ENCODE assay signal across 1 fruit fly cellular context in genomic region chrX:14237873-14238394, dm6.
A peak's percentile ranks its signal among the peaks of the same experiment; 100 is the strongest.
TF ChIP-seq lines count a peak whose summit lies in the region.

Gene Fbxl4, minus strand, starts transcription at chrX:14237923.
Gene Dus2, plus strand, starts transcription at chrX:14237988.

TF ChIP-seq in whole organism, embryonic, 481 proteins besides CTCF, POLR2A, EP300 and RAD21 (continued from another document):
- TF ChIP-seq zfh2 (GFP tag; optimal IDR thresholded peaks at IDR 0.05; lab: Kevin White, UChicago) (peak; percentile 94), gsb (GFP tag; IDR thresholded peaks at IDR 0.05; lab: Robert Waterston, UW) (peak; percentile 80), scrt (GFP tag; optimal IDR thresholded peaks at IDR 0.05; lab: Kevin White, UChicago) (peak; percentile 89), ind (GFP tag; optimal IDR thresholded peaks at IDR 0.05; lab: Kevin White, UChicago) (peak; percentile 94), Dref (GFP tag; IDR thresholded peaks at IDR 0.05; lab: Robert Waterston, UW) (peak; percentile 52), CHES-1-like (GFP tag; optimal IDR thresholded peaks at IDR 0.05; lab: Kevin White, UChicago) (peak; percentile 89), CG11723 (GFP tag; optimal IDR thresholded peaks at IDR 0.05; lab: Kevin White, UChicago) (peak; percentile 89), CG12104 (GFP tag; optimal IDR thresholded peaks at IDR 0.05; lab: Kevin White, UChicago) (peak; percentile 91), Fer1 (GFP tag; optimal IDR thresholded peaks at IDR 0.05; lab: Kevin White, UChicago) (peak; percentile 88), Neu2 (GFP tag; optimal IDR thresholded peaks at IDR 0.05; lab: Kevin White, UChicago; ENCODE audit: borderline replicate concordance) (peak; percentile 38), CG9817 (tag; optimal IDR thresholded peaks at IDR 0.05; lab: Kevin White, UChicago) (peak; percentile 91), CG1792 (GFP tag; optimal IDR thresholded peaks at IDR 0.05; lab: Kevin White, UChicago) (peak; percentile 99), fru (optimal IDR thresholded peaks at IDR 0.05; lab: Kevin White, UChicago) (no peak), CG18011 (GFP tag; optimal IDR thresholded peaks at IDR 0.05; lab: Kevin White, UChicago) (peak; percentile 80), fd3F (GFP tag; optimal IDR thresholded peaks at IDR 0.05; lab: Kevin White, UChicago) (peak; percentile 85), lov (optimal IDR thresholded peaks at IDR 0.05; lab: Kevin White, UChicago) (no peak), lov (GFP tag; IDR thresholded peaks at IDR 0.05; lab: Robert Waterston, UW) (peak; percentile 89; the same call in 2 of the 3 replicates), Dp (GFP tag; optimal IDR thresholded peaks at IDR 0.05; lab: Kevin White, UChicago) (peak; percentile 27), Hr51 (GFP tag; optimal IDR thresholded peaks at IDR 0.05; lab: Kevin White, UChicago) (peak; percentile 88 to 89), gem (tag; optimal IDR thresholded peaks at IDR 0.05; lab: Kevin White, UChicago) (peak; percentile 96), MESR4 (GFP tag; optimal IDR thresholded peaks at IDR 0.05; lab: Kevin White, UChicago) (no peak), CG15696 (tag; optimal IDR thresholded peaks at IDR 0.05; lab: Kevin White, UChicago) (peak; percentile 96), CG16815 (GFP tag; optimal IDR thresholded peaks at IDR 0.05; lab: Kevin White, UChicago) (peak; percentile 94), caup (GFP tag; optimal IDR thresholded peaks at IDR 0.05; lab: Kevin White, UChicago; ENCODE audit: severe bottlenecking) (peak; percentile 87), CG14860 (GFP tag; IDR thresholded peaks at IDR 0.05; lab: Robert Waterston, UW; ENCODE audit: partially characterized antibody) (peak; percentile 62; the same call in 2 of the 3 replicates), CG16779 (GFP tag; IDR thresholded peaks at IDR 0.05; lab: Robert Waterston, UW) (peak; percentile 91), CG17612 (GFP tag; IDR thresholded peaks at IDR 0.05; lab: Robert Waterston, UW) (peak; percentile 77), CG18764 (GFP tag; optimal IDR thresholded peaks at IDR 0.05; lab: Kevin White, UChicago) (peak; percentile 97), Doc2 (GFP tag; IDR thresholded peaks at IDR 0.05; lab: Robert Waterston, UW) (peak; percentile 73), bcd (GFP tag; optimal IDR thresholded peaks at IDR 0.05; lab: Kevin White, UChicago) (peak; percentile 93), tap (tag; optimal IDR thresholded peaks at IDR 0.05; lab: Kevin White, UChicago) (peak; percentile 78), HmgD (GFP tag; optimal IDR thresholded peaks at IDR 0.05; lab: Kevin White, UChicago) (peak; percentile 67), CG16863 (GFP tag; optimal IDR thresholded peaks at IDR 0.05; lab: Kevin White, UChicago) (peak; percentile 91), CG3065 (GFP tag; optimal IDR thresholded peaks at IDR 0.05; lab: Kevin White, UChicago) (peak; percentile 80), Abd-B (GFP tag; optimal IDR thresholded peaks at IDR 0.05; lab: Kevin White, UChicago) (peak; percentile 92), CG33557 (GFP tag; optimal IDR thresholded peaks at IDR 0.05; lab: Kevin White, UChicago) (peak; percentile 83), CG17829 (tag; optimal IDR thresholded peaks at IDR 0.05; lab: Kevin White, UChicago) (peak; percentile 92), CG6683 (GFP tag; optimal IDR thresholded peaks at IDR 0.05; lab: Kevin White, UChicago) (peak; percentile 75), CG9437 (GFP tag; optimal IDR thresholded peaks at IDR 0.05; lab: Kevin White, UChicago) (peak; percentile 84), CG17359 (tag; optimal IDR thresholded peaks at IDR 0.05; lab: Kevin White, UChicago) (peak; percentile 84), CG33213 (GFP tag; optimal IDR thresholded peaks at IDR 0.05; lab: Kevin White, UChicago) (peak; percentile 86), Scr (GFP tag; IDR thresholded peaks at IDR 0.05; lab: Robert Waterston, UW; ENCODE audit: partially characterized antibody) (0 out of 2 replicates have a peak, but pooled peaks have one; percentile 18), Camta (GFP tag; optimal IDR thresholded peaks at IDR 0.05; lab: Kevin White, UChicago) (peak; percentile 87), Elba2 (GFP tag; optimal IDR thresholded peaks at IDR 0.05; lab: Kevin White, UChicago) (peak; percentile 66), Taf1 (GFP tag; IDR thresholded peaks at IDR 0.05; lab: Robert Waterston, UW) (peak; percentile 74; the same call in 1 of the 2 replicates), Six4 (GFP tag; optimal IDR thresholded peaks at IDR 0.05; lab: Kevin White, UChicago) (peak; percentile 90), CG9876 (GFP tag; optimal IDR thresholded peaks at IDR 0.05; lab: Kevin White, UChicago) (peak; percentile 91), rib (GFP tag; IDR thresholded peaks at IDR 0.05; lab: Robert Waterston, UW) (0 out of 2 replicates have a peak, but pooled peaks have one; percentile 60), CG1024 (GFP tag; IDR thresholded peaks at IDR 0.05; lab: Robert Waterston, UW) (peak; percentile 87), CG15601 (tag; optimal IDR thresholded peaks at IDR 0.05; lab: Kevin White, UChicago) (peak; percentile 90), yki (optimal IDR thresholded peaks at IDR 0.05; lab: Kevin White, UChicago) (no peak), Blimp-1 (GFP tag; optimal IDR thresholded peaks at IDR 0.05; lab: Kevin White, UChicago) (peak; percentile 88), CG9727 (GFP tag; optimal IDR thresholded peaks at IDR 0.05; lab: Kevin White, UChicago) (peak; percentile 96), pros (GFP tag; optimal IDR thresholded peaks at IDR 0.05; lab: Kevin White, UChicago) (no peak), CG15514 (GFP tag; optimal IDR thresholded peaks at IDR 0.05; lab: Kevin White, UChicago) (peak; percentile 76), CG3163 (GFP tag; optimal IDR thresholded peaks at IDR 0.05; lab: Kevin White, UChicago) (peak; percentile 70), Awh (GFP tag; IDR thresholded peaks at IDR 0.05; lab: Robert Waterston, UW) (peak; percentile 83), insv (GFP tag; optimal IDR thresholded peaks at IDR 0.05; lab: Kevin White, UChicago) (peak in 1 of 2 experiments; percentile 65), Aef1 (GFP tag; IDR thresholded peaks at IDR 0.05; lab: Robert Waterston, UW) (peak; percentile 91), sisA (GFP tag; IDR thresholded peaks at IDR 0.05; lab: Robert Waterston, UW) (peak; percentile 94), H2.0 (GFP tag; IDR thresholded peaks at IDR 0.05; lab: Robert Waterston, UW) (peak; percentile 91), Nf-YC (tag; optimal IDR thresholded peaks at IDR 0.05; lab: Kevin White, UChicago) (peak; percentile 80), tna (GFP tag; IDR thresholded peaks at IDR 0.05; lab: Robert Waterston, UW; ENCODE audit: partially characterized antibody) (no peak), CG13123 (GFP tag; optimal IDR thresholded peaks at IDR 0.05; lab: Kevin White, UChicago) (peak; percentile 68), Doc3 (GFP tag; IDR thresholded peaks at IDR 0.05; lab: Robert Waterston, UW; ENCODE audit: partially characterized antibody) (0 out of 3 replicates have a peak, but pooled peaks have one; percentile 25), CG11398 (GFP tag; optimal IDR thresholded peaks at IDR 0.05; lab: Kevin White, UChicago) (peak; percentile 77), C15 (GFP tag; IDR thresholded peaks at IDR 0.05; lab: Robert Waterston, UW) (peak; percentile 75; the same call in 1 of the 3 replicates), jing (GFP tag; optimal IDR thresholded peaks at IDR 0.05; lab: Kevin White, UChicago) (peak; percentile 84), lbe (GFP tag; optimal IDR thresholded peaks at IDR 0.05; lab: Kevin White, UChicago) (peak; percentile 62), prd (optimal IDR thresholded peaks at IDR 0.05; lab: Kevin White, UChicago) (no peak), prd (GFP tag; IDR thresholded peaks at IDR 0.05; lab: Robert Waterston, UW) (peak; percentile 96), CG4282 (GFP tag; optimal IDR thresholded peaks at IDR 0.05; lab: Kevin White, UChicago) (peak; percentile 67), Bgb (GFP tag; IDR thresholded peaks at IDR 0.05; lab: Robert Waterston, UW; ENCODE audit: partially characterized antibody) (peak; percentile 58; the same call in 1 of the 2 replicates), sc (optimal IDR thresholded peaks at IDR 0.05; lab: Kevin White, UChicago) (no peak), sc (GFP tag; optimal IDR thresholded peaks at IDR 0.05; lab: Kevin White, UChicago) (peak; percentile 86), CG15073 (GFP tag; optimal IDR thresholded peaks at IDR 0.05; lab: Kevin White, UChicago) (peak; percentile 39), CG7271 (tag; optimal IDR thresholded peaks at IDR 0.05; lab: Kevin White, UChicago) (no peak), CG18476 (GFP tag; optimal IDR thresholded peaks at IDR 0.05; lab: Kevin White, UChicago) (peak; percentile 91), inv (GFP tag; IDR thresholded peaks at IDR 0.05; lab: Robert Waterston, UW; ENCODE audit: partially characterized antibody) (peak; percentile 26; the same call in 1 of the 2 replicates), gro (GFP tag; optimal IDR thresholded peaks at IDR 0.05; lab: Kevin White, UChicago) (peak; percentile 91), pnt (GFP tag; optimal IDR thresholded peaks at IDR 0.05; lab: Kevin White, UChicago) (peak; percentile 94), CG34224 (GFP tag; IDR thresholded peaks at IDR 0.05; lab: Robert Waterston, UW; ENCODE audit: partially characterized antibody) (no peak), Lpt (GFP tag; optimal IDR thresholded peaks at IDR 0.05; lab: Kevin White, UChicago) (no peak), CG10543 (GFP tag; optimal IDR thresholded peaks at IDR 0.05; lab: Kevin White, UChicago) (peak; percentile 89), Dfd (GFP tag; optimal IDR thresholded peaks at IDR 0.05; lab: Kevin White, UChicago) (no peak), Rx (GFP tag; IDR thresholded peaks at IDR 0.05; lab: Robert Waterston, UW) (peak; percentile 89), usp (GFP tag; optimal IDR thresholded peaks at IDR 0.05; lab: Kevin White, UChicago) (no peak), CG8089 (GFP tag; optimal IDR thresholded peaks at IDR 0.05; lab: Kevin White, UChicago) (peak; percentile 86), jumu (GFP tag; optimal IDR thresholded peaks at IDR 0.05; lab: Kevin White, UChicago) (peak; percentile 91), Opbp (GFP tag; IDR thresholded peaks at IDR 0.05; lab: Robert Waterston, UW; ENCODE audit: partially characterized antibody) (peak; percentile 44; the same call in 1 of the 3 replicates), CG12219 (GFP tag; optimal IDR thresholded peaks at IDR 0.05; lab: Kevin White, UChicago) (peak; percentile 83), CG10565 (GFP tag; optimal IDR thresholded peaks at IDR 0.05; lab: Kevin White, UChicago) (peak; percentile 67), zf30C (GFP tag; optimal IDR thresholded peaks at IDR 0.05; lab: Kevin White, UChicago) (peak; percentile 74), CG3407 (GFP tag; optimal IDR thresholded peaks at IDR 0.05; lab: Kevin White, UChicago) (peak; percentile 74), cad (GFP tag; optimal IDR thresholded peaks at IDR 0.05; lab: Kevin White, UChicago) (no peak), fd64A (GFP tag; optimal IDR thresholded peaks at IDR 0.05; lab: Kevin White, UChicago) (peak; percentile 49), p53 (GFP tag; optimal IDR thresholded peaks at IDR 0.05; lab: Kevin White, UChicago) (peak; percentile 81), cg (GFP tag; optimal IDR thresholded peaks at IDR 0.05; lab: Kevin White, UChicago) (no peak), Drgx (GFP tag; IDR thresholded peaks at IDR 0.05; lab: Robert Waterston, UW) (peak; percentile 79), CG2129 (GFP tag; IDR thresholded peaks at IDR 0.05; lab: Robert Waterston, UW; ENCODE audit: partially characterized antibody) (no peak), onecut (GFP tag; IDR thresholded peaks at IDR 0.05; lab: Robert Waterston, UW) (peak; percentile 87), CG4707 (GFP tag; optimal IDR thresholded peaks at IDR 0.05; lab: Kevin White, UChicago) (peak; percentile 60), knrl (GFP tag; IDR thresholded peaks at IDR 0.05; lab: Robert Waterston, UW; ENCODE audit: partially characterized antibody) (peak; percentile 69; the same call in 2 of the 3 replicates), ara (GFP tag; IDR thresholded peaks at IDR 0.05; lab: Robert Waterston, UW) (peak; percentile 92), Ptx1 (GFP tag; IDR thresholded peaks at IDR 0.05; lab: Robert Waterston, UW) (peak; percentile 94), CG11560 (tag; IDR thresholded peaks at IDR 0.05; lab: Robert Waterston, UW) (peak; percentile 81), CG31365 (tag; optimal IDR thresholded peaks at IDR 0.05; lab: Kevin White, UChicago) (peak; percentile 47), abd-A (tag; optimal IDR thresholded peaks at IDR 0.05; lab: Kevin White, UChicago) (no peak), CG8924 (tag; optimal IDR thresholded peaks at IDR 0.05; lab: Kevin White, UChicago) (peak; percentile 93), CG1647 (GFP tag; optimal IDR thresholded peaks at IDR 0.05; lab: Kevin White, UChicago) (peak; percentile 90), bowl (GFP tag; IDR thresholded peaks at IDR 0.05; lab: Robert Waterston, UW) (peak; percentile 65), Adf1 (GFP tag; IDR thresholded peaks at IDR 0.05; lab: Robert Waterston, UW) (peak; percentile 48), CG17328 (GFP tag; IDR thresholded peaks at IDR 0.05; lab: Robert Waterston, UW) (peak; percentile 91), CG11247 (GFP tag; IDR thresholded peaks at IDR 0.05; lab: Robert Waterston, UW) (peak; percentile 90), vfl (GFP tag; optimal IDR thresholded peaks at IDR 0.05; lab: Kevin White, UChicago) (peak; percentile 84)
